Fruit fly (Drosophila melanogaster): ENCODE results near the gene CG46394.

Gene CG46394

dm6 chr3L:11626229-11626826 lies 26.2 kb downstream of the CG46394 start, which contains the start of gene PCID2 (continued):
- TF ChIP-seq CG34224 (GFP tag; IDR thresholded peaks at IDR 0.05; ENCODE audit: partially characterized antibody) (peak; percentile 84), CG10462 (GFP tag; optimal IDR thresholded peaks at IDR 0.05) (no peak), CG7963 (GFP tag; IDR thresholded peaks at IDR 0.05; ENCODE audit: partially characterized antibody) (peak; percentile 53; the same call in 1 of the 3 replicates), toy (GFP tag; IDR thresholded peaks at IDR 0.05) (no peak), sob (GFP tag; IDR thresholded peaks at IDR 0.05) (no peak), CG17385 (GFP tag; optimal IDR thresholded peaks at IDR 0.05) (no peak), slbo (GFP tag; IDR thresholded peaks at IDR 0.05) (no peak), repo (GFP tag; optimal IDR thresholded peaks at IDR 0.05) (no peak), caup (GFP tag; optimal IDR thresholded peaks at IDR 0.05; ENCODE audit: severe bottlenecking) (no peak), Doc3 (GFP tag; IDR thresholded peaks at IDR 0.05; ENCODE audit: partially characterized antibody) (peak; percentile 80), CG1603 (tag; optimal IDR thresholded peaks at IDR 0.05) (no peak), maf-S (GFP tag; optimal IDR thresholded peaks at IDR 0.05) (no peak), onecut (GFP tag; IDR thresholded peaks at IDR 0.05) (no peak), ttk (GFP tag; IDR thresholded peaks at IDR 0.05) (no peak), psq (GFP tag; optimal IDR thresholded peaks at IDR 0.05) (no peak), sqz (GFP tag; optimal IDR thresholded peaks at IDR 0.05) (no peak), knrl (GFP tag; IDR thresholded peaks at IDR 0.05; ENCODE audit: partially characterized antibody) (peak; percentile 79), tio (GFP tag; optimal IDR thresholded peaks at IDR 0.05) (no peak), CG32772 (GFP tag; IDR thresholded peaks at IDR 0.05) (no peak), sens (GFP tag) (peak; percentile 28), CG8765 (GFP tag; IDR thresholded peaks at IDR 0.05) (no peak), CG4707 (GFP tag; optimal IDR thresholded peaks at IDR 0.05) (no peak), CG1233 (GFP tag; optimal IDR thresholded peaks at IDR 0.05) (no peak), bbx (GFP tag; IDR thresholded peaks at IDR 0.05; ENCODE audit: partially characterized antibody) (peak; percentile 80), CG32767 (GFP tag; IDR thresholded peaks at IDR 0.05) (no peak), cg (GFP tag; optimal IDR thresholded peaks at IDR 0.05) (no peak), lov (optimal IDR thresholded peaks at IDR 0.05) (no peak), lov (GFP tag; IDR thresholded peaks at IDR 0.05) (no peak), zfh1 (GFP tag; IDR thresholded peaks at IDR 0.05) (no peak), CG5245 (GFP tag; optimal IDR thresholded peaks at IDR 0.05) (no peak), CG17359 (tag; optimal IDR thresholded peaks at IDR 0.05) (no peak), Opbp (GFP tag; IDR thresholded peaks at IDR 0.05; ENCODE audit: partially characterized antibody) (peak; percentile 76; the same call in 2 of the 3 replicates), CG6683 (GFP tag; optimal IDR thresholded peaks at IDR 0.05) (no peak), CG4730 (GFP tag; IDR thresholded peaks at IDR 0.05) (no peak), chinmo (GFP tag; IDR thresholded peaks at IDR 0.05; ENCODE audit: partially characterized antibody) (0 out of 4 replicates have a peak, but pooled peaks have one; percentile 71), Myb (GFP tag; optimal IDR thresholded peaks at IDR 0.05) (peak; percentile 14), stwl (tag; optimal IDR thresholded peaks at IDR 0.05) (peak; percentile 68), sima (GFP tag; optimal IDR thresholded peaks at IDR 0.05) (no peak), CG15601 (tag; optimal IDR thresholded peaks at IDR 0.05) (no peak), amos (GFP tag; IDR thresholded peaks at IDR 0.05; ENCODE audit: partially characterized antibody) (peak; percentile 83), Blimp-1 (GFP tag; optimal IDR thresholded peaks at IDR 0.05) (no peak), CG13287 (GFP tag; IDR thresholded peaks at IDR 0.05; ENCODE audit: partially characterized antibody) (peak; percentile 89), Vsx1 (GFP tag; optimal IDR thresholded peaks at IDR 0.05) (no peak), CG1024 (GFP tag; IDR thresholded peaks at IDR 0.05) (no peak), ken (GFP tag; IDR thresholded peaks at IDR 0.05) (no peak), Med (GFP tag) (peak; percentile 35), CG6791 (GFP tag; IDR thresholded peaks at IDR 0.05; ENCODE audit: partially characterized antibody) (peak; percentile 77), lbe (GFP tag; optimal IDR thresholded peaks at IDR 0.05) (no peak)

Data from whole organism, embryonic.